ENCODE assay signal across 5 fruit fly cellular contexts in the genomic region with DNA sequence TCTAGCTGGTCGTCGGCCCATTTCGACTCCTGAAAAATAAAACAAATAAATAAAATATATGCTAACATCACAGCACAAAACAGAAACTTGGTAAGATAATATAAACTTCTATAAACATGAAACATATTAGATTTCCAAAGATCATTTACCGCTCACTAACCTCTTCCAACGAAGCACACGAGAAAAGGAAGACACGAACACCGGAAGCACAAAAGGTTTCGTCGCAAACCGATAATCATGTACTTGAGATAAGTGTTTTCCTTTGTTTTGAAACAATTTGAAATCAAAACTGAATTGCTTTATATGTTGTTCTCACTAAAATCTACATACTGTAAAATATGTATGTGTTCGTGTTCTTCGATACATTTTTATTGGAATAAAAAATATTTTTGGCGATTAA.
TF ChIP-seq lines count a peak whose summit lies in the region.

A gene (minus strand): TSS at position 195 of the 400 bp plus-strand sequence.

- no peak for TF ChIP-seq CTCF in whole organism, embryonic (GFP tag; optimal IDR thresholded peaks at IDR 0.05; lab: Kevin White, UChicago)

TF ChIP-seq in whole organism, adult, 20 proteins besides CTCF, POLR2A, EP300 and RAD21 (continues in another document):
- TF ChIP-seq Hr96 (GFP tag; optimal IDR thresholded peaks at IDR 0.05; lab: Kevin White, UChicago) (peak; percentile 55), CG5204 (GFP tag; optimal IDR thresholded peaks at IDR 0.05; lab: Kevin White, UChicago) (peak; percentile 4), CG7101 (tag; optimal IDR thresholded peaks at IDR 0.05; lab: Kevin White, UChicago) (peak; percentile 76), pad (GFP tag; optimal IDR thresholded peaks at IDR 0.05; lab: Kevin White, UChicago) (peak; percentile 25), CG1620 (GFP tag; optimal IDR thresholded peaks at IDR 0.05; lab: Kevin White, UChicago) (peak; percentile 28), Mnt (GFP tag; optimal IDR thresholded peaks at IDR 0.05; lab: Kevin White, UChicago) (peak; percentile 60), Clk (GFP tag; optimal IDR thresholded peaks at IDR 0.05; lab: Kevin White, UChicago) (no peak), tj (GFP tag; optimal IDR thresholded peaks at IDR 0.05; lab: Kevin White, UChicago) (no peak), cic (GFP tag; optimal IDR thresholded peaks at IDR 0.05; lab: Kevin White, UChicago) (no peak), bab1 (GFP tag; optimal IDR thresholded peaks at IDR 0.05; lab: Kevin White, UChicago) (peak; percentile 71), kay (GFP tag; lab: Kevin White, UChicago; ENCODE audit: borderline replicate concordance) (no peak), Crg-1 (GFP tag; optimal IDR thresholded peaks at IDR 0.05; lab: Kevin White, UChicago) (peak; percentile 26), CG12768 (GFP tag; optimal IDR thresholded peaks at IDR 0.05; lab: Kevin White, UChicago) (peak; percentile 30), CG11617 (GFP tag; optimal IDR thresholded peaks at IDR 0.05; lab: Kevin White, UChicago) (peak; percentile 36), ovo (GFP tag; optimal IDR thresholded peaks at IDR 0.05; lab: Kevin White, UChicago) (no peak), CG33017 (tag; optimal IDR thresholded peaks at IDR 0.05; lab: Kevin White, UChicago) (peak; percentile 27), cnc (optimal IDR thresholded peaks at IDR 0.05; lab: Kevin White, UChicago) (no peak)

TF ChIP-seq in whole organism, embryonic, 481 proteins besides CTCF, POLR2A, EP300 and RAD21 (continues in another document):
- TF ChIP-seq dmrt99B (tag; optimal IDR thresholded peaks at IDR 0.05; lab: Kevin White, UChicago): no peak
- TF ChIP-seq knrl (GFP tag; IDR thresholded peaks at IDR 0.05; lab: Robert Waterston, UW; ENCODE audit: partially characterized antibody): no peak; the same call in 2 of the 3 replicates
- peak; percentile 98 for TF ChIP-seq Ets97D (GFP tag; optimal IDR thresholded peaks at IDR 0.05; lab: Kevin White, UChicago)
- no peak for TF ChIP-seq CG10274 (GFP tag; optimal IDR thresholded peaks at IDR 0.05; lab: Kevin White, UChicago)
- TF ChIP-seq CG7357 (GFP tag; IDR thresholded peaks at IDR 0.05; lab: Robert Waterston, UW): peak; percentile 91
- no peak for TF ChIP-seq CG6272 (GFP tag; IDR thresholded peaks at IDR 0.05; lab: Robert Waterston, UW)
- no peak for TF ChIP-seq Hr51 (GFP tag; optimal IDR thresholded peaks at IDR 0.05; lab: Kevin White, UChicago)
- no peak for TF ChIP-seq CG14441 (GFP tag; IDR thresholded peaks at IDR 0.05; lab: Robert Waterston, UW)
- peak; percentile 94 for TF ChIP-seq CG11723 (GFP tag; optimal IDR thresholded peaks at IDR 0.05; lab: Kevin White, UChicago)
- peak; percentile 42 for TF ChIP-seq gem (tag; optimal IDR thresholded peaks at IDR 0.05; lab: Kevin White, UChicago)
- TF ChIP-seq D19A (tag; optimal IDR thresholded peaks at IDR 0.05; lab: Kevin White, UChicago): no peak
- TF ChIP-seq Sry-δ (GFP tag; optimal IDR thresholded peaks at IDR 0.05; lab: Kevin White, UChicago): peak; percentile 21
- TF ChIP-seq CG4282 (GFP tag; optimal IDR thresholded peaks at IDR 0.05; lab: Kevin White, UChicago): no peak
- peak; percentile 100 for TF ChIP-seq CG1603 (tag; optimal IDR thresholded peaks at IDR 0.05; lab: Kevin White, UChicago)
- TF ChIP-seq gce (GFP tag; IDR thresholded peaks at IDR 0.05; lab: Robert Waterston, UW): no peak; the same call in 2 of the 3 replicates
- TF ChIP-seq Ets65A (GFP tag; lab: Kevin White, UChicago): peak; percentile 95
- no peak for TF ChIP-seq Dek (tag; optimal IDR thresholded peaks at IDR 0.05; lab: Kevin White, UChicago)
- peak; percentile 57; the same call in 1 of the 2 replicates for TF ChIP-seq CG14014 (GFP tag; IDR thresholded peaks at IDR 0.05; lab: Robert Waterston, UW)

TF ChIP-seq in whole organism, prepupa, 60 proteins besides CTCF, POLR2A, EP300 and RAD21 (continues in another document):
- no peak for TF ChIP-seq achi (GFP tag; optimal IDR thresholded peaks at IDR 0.05; lab: Kevin White, UChicago)
- no peak for TF ChIP-seq fd85E (GFP tag; optimal IDR thresholded peaks at IDR 0.05; lab: Kevin White, UChicago)
- no peak for TF ChIP-seq CG6276 (GFP tag; optimal IDR thresholded peaks at IDR 0.05; lab: Kevin White, UChicago)
- TF ChIP-seq CG15336 (GFP tag; IDR thresholded peaks at IDR 0.05; lab: Robert Waterston, UW): no peak
- TF ChIP-seq Met (GFP tag; optimal IDR thresholded peaks at IDR 0.05; lab: Kevin White, UChicago): peak; percentile 35
- no peak for TF ChIP-seq CG6163 (GFP tag; IDR thresholded peaks at IDR 0.05; lab: Robert Waterston, UW)
- no peak for TF ChIP-seq CG10631 (GFP tag; optimal IDR thresholded peaks at IDR 0.05; lab: Kevin White, UChicago)
- TF ChIP-seq Hr4 (GFP tag; optimal IDR thresholded peaks at IDR 0.05; lab: Kevin White, UChicago): peak; percentile 21
- TF ChIP-seq svp (GFP tag; lab: Kevin White, UChicago): peak; percentile 63
- no peak for TF ChIP-seq Sox14 (GFP tag; optimal IDR thresholded peaks at IDR 0.05; lab: Kevin White, UChicago)
- peak; percentile 17 for TF ChIP-seq fd59A (GFP tag; optimal IDR thresholded peaks at IDR 0.05; lab: Kevin White, UChicago)
- peak; percentile 5 for TF ChIP-seq CG9139 (GFP tag; optimal IDR thresholded peaks at IDR 0.05; lab: Kevin White, UChicago)
- peak; percentile 42 for TF ChIP-seq net (GFP tag; optimal IDR thresholded peaks at IDR 0.05; lab: Kevin White, UChicago)
- TF ChIP-seq CG10669 (GFP tag; optimal IDR thresholded peaks at IDR 0.05; lab: Kevin White, UChicago): peak; percentile 27
- no peak for TF ChIP-seq CG16779 (tag; optimal IDR thresholded peaks at IDR 0.05; lab: Kevin White, UChicago)
- no peak for TF ChIP-seq CG4318 (GFP tag; optimal IDR thresholded peaks at IDR 0.05; lab: Kevin White, UChicago)
- peak; percentile 37 for TF ChIP-seq Sox102F (GFP tag; optimal IDR thresholded peaks at IDR 0.05; lab: Kevin White, UChicago)
- no peak for TF ChIP-seq Eip75B (GFP tag; optimal IDR thresholded peaks at IDR 0.05; lab: Kevin White, UChicago)
- TF ChIP-seq CG32006 (GFP tag; optimal IDR thresholded peaks at IDR 0.05; lab: Kevin White, UChicago): no peak

TF ChIP-seq in whole organism, pupa, 21 proteins besides CTCF, POLR2A, EP300 and RAD21:
- TF ChIP-seq CG9948 (tag; optimal IDR thresholded peaks at IDR 0.05; lab: Kevin White, UChicago) (no peak), D1 (tag; optimal IDR thresholded peaks at IDR 0.05; lab: Kevin White, UChicago) (no peak), CG8301 (tag; optimal IDR thresholded peaks at IDR 0.05; lab: Kevin White, UChicago) (no peak), CG4496 (GFP tag; IDR thresholded peaks at IDR 0.05; lab: Robert Waterston, UW) (no peak), CG10348 (GFP tag; IDR thresholded peaks at IDR 0.05; lab: Robert Waterston, UW) (no peak), CG15710 (tag; optimal IDR thresholded peaks at IDR 0.05; lab: Kevin White, UChicago) (peak; percentile 29), Snoo (tag; optimal IDR thresholded peaks at IDR 0.05; lab: Kevin White, UChicago) (peak; percentile 65), CG8159 (tag; optimal IDR thresholded peaks at IDR 0.05; lab: Kevin White, UChicago) (peak; percentile 20), rn (GFP tag; IDR thresholded peaks at IDR 0.05; lab: Robert Waterston, UW) (no peak), CG17806 (tag; optimal IDR thresholded peaks at IDR 0.05; lab: Kevin White, UChicago) (no peak), Pif1A (GFP tag; optimal IDR thresholded peaks at IDR 0.05; lab: Kevin White, UChicago) (peak; percentile 45), Ets98B (GFP tag; IDR thresholded peaks at IDR 0.05; lab: Robert Waterston, UW) (no peak), fd96Ca (GFP tag; IDR thresholded peaks at IDR 0.05; lab: Robert Waterston, UW) (no peak), CG34367 (tag; optimal IDR thresholded peaks at IDR 0.05; lab: Kevin White, UChicago) (peak; percentile 42), CG12605 (GFP tag; IDR thresholded peaks at IDR 0.05; lab: Robert Waterston, UW) (no peak), CG32121 (GFP tag; IDR thresholded peaks at IDR 0.05; lab: Robert Waterston, UW) (no peak; the same call in 1 of the 2 replicates), EcR (GFP tag; optimal IDR thresholded peaks at IDR 0.05; lab: Kevin White, UChicago) (no peak), gl (tag; optimal IDR thresholded peaks at IDR 0.05; lab: Kevin White, UChicago) (no peak), Pif1B (GFP tag; optimal IDR thresholded peaks at IDR 0.05; lab: Kevin White, UChicago) (no peak), CG13204 (GFP tag; optimal IDR thresholded peaks at IDR 0.05; lab: Kevin White, UChicago) (no peak)

TF ChIP-seq in whole organism, wandering third instar larva, 38 proteins besides CTCF, POLR2A, EP300 and RAD21 (continues in another document):
- TF ChIP-seq Jra (GFP tag; optimal IDR thresholded peaks at IDR 0.05; lab: Kevin White, UChicago) (peak; percentile 16), h (GFP tag; optimal IDR thresholded peaks at IDR 0.05; lab: Kevin White, UChicago) (peak; percentile 22), ey (GFP tag; optimal IDR thresholded peaks at IDR 0.05; lab: Kevin White, UChicago) (no peak), tai (GFP tag; optimal IDR thresholded peaks at IDR 0.05; lab: Kevin White, UChicago) (no peak), pan (optimal IDR thresholded peaks at IDR 0.05; lab: Kevin White, UChicago) (no peak), CrebA (GFP tag; optimal IDR thresholded peaks at IDR 0.05; lab: Kevin White, UChicago; ENCODE audit: borderline replicate concordance) (peak; percentile 1), N (GFP tag; optimal IDR thresholded peaks at IDR 0.05; lab: Kevin White, UChicago) (peak; percentile 30), Hnf4 (GFP tag; optimal IDR thresholded peaks at IDR 0.05; lab: Kevin White, UChicago) (peak; percentile 35), brk (GFP tag; optimal IDR thresholded peaks at IDR 0.05; lab: Kevin White, UChicago) (peak; percentile 39), CG9705 (GFP tag; optimal IDR thresholded peaks at IDR 0.05; lab: Kevin White, UChicago) (peak; percentile 55), jim (GFP tag; optimal IDR thresholded peaks at IDR 0.05; lab: Kevin White, UChicago) (no peak), Abd-B (GFP tag; optimal IDR thresholded peaks at IDR 0.05; lab: Kevin White, UChicago) (no peak), Hr83 (GFP tag; optimal IDR thresholded peaks at IDR 0.05; lab: Kevin White, UChicago; ENCODE audit: poor library complexity, severe bottlenecking) (peak; percentile 58), HLH106 (tag; optimal IDR thresholded peaks at IDR 0.05; lab: Kevin White, UChicago) (peak; percentile 51), dsf (GFP tag; optimal IDR thresholded peaks at IDR 0.05; lab: Kevin White, UChicago; ENCODE audit: borderline replicate concordance) (no peak), dmrt93B (GFP tag; optimal IDR thresholded peaks at IDR 0.05; lab: Kevin White, UChicago) (peak; percentile 62), woc (GFP tag; optimal IDR thresholded peaks at IDR 0.05; lab: Kevin White, UChicago) (peak; percentile 73), OdsH (GFP tag; optimal IDR thresholded peaks at IDR 0.05; lab: Kevin White, UChicago) (peak; percentile 23), usp (GFP tag; optimal IDR thresholded peaks at IDR 0.05; lab: Kevin White, UChicago) (no peak), Rel (GFP tag; optimal IDR thresholded peaks at IDR 0.05; lab: Kevin White, UChicago) (no peak), Rel (tag; optimal IDR thresholded peaks at IDR 0.05; lab: Kevin White, UChicago) (no peak), foxo (GFP tag; optimal IDR thresholded peaks at IDR 0.05; lab: Kevin White, UChicago) (no peak), dl (GFP tag; optimal IDR thresholded peaks at IDR 0.05; lab: Kevin White, UChicago; ENCODE audit: insufficient read depth in 1 of 2, partially characterized antibody in 2 of 2) (no peak)
